Worm (Caenorhabditis elegans): ENCODE data around the gene flap-1.
A peak's percentile ranks its signal among the peaks of the same experiment; 100 is the strongest.

The flap-1 gene

DNA sequence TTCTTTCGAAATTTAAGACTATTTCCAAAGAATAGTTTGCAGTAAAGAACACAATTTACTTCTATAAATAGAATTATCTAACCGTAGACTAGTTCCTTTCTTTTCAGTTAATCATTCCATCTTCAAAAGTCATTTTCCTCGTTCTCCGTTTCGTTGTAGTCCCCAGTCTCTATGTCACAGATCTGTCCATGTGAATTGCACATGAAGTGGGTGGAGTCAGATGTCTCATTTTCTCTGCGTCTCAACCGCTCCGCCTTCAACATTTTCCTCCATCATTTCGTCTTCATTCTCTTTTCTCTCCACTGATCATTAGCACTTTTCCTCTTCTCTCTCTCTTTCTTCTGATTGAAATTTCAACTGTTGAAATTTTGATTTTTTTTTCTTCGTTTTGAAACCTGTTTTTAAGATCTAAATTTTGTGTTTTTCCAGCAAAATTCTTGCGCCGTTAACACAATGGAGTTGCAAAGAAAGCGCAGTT, 31.0 kb downstream of the flap-1 start, which contains the start of gene T07E3.4 (continued):
- TF ChIP-seq tra-1 (GFP tag; IDR thresholded peaks at IDR 0.05) (peak; percentile 32; the same call in 1 of the 2 replicates), F26F4.8 (GFP tag; conservative IDR thresholded peaks at IDR 0.05) (no peak), pqm-1 (tag; optimal IDR thresholded peaks at IDR 0.05) (no peak), nhr-28 (tag; optimal IDR thresholded peaks at IDR 0.05) (peak; percentile 84), nhr-11 (tag; optimal IDR thresholded peaks at IDR 0.05) (peak; percentile 84), mes-2 (tag; optimal IDR thresholded peaks at IDR 0.05; ENCODE audit: poor library complexity, severe bottlenecking) (peak; percentile 66), unc-130 (GFP tag; optimal IDR thresholded peaks at IDR 0.05) (no peak), Y5F2A.4 (GFP tag; optimal IDR thresholded peaks at IDR 0.05) (no peak), mep-1 (tag; optimal IDR thresholded peaks at IDR 0.05) (peak; percentile 69), spr-1 (tag; optimal IDR thresholded peaks at IDR 0.05) (peak; percentile 22)

- TF ChIP-seq aha-1 (tag) (peak; percentile 55), F10B5.3 (tag; optimal IDR thresholded peaks at IDR 0.05) (no peak), daf-16 (GFP tag; optimal IDR thresholded peaks at IDR 0.05) (no peak), daf-16 (tag; optimal IDR thresholded peaks at IDR 0.05) (peak; percentile 93), Y5F2A.4 (GFP tag; optimal IDR thresholded peaks at IDR 0.05) (no peak)
Observed at ce11 chrIII:6895677-6896076, 32.9 kb downstream of the flap-1 start.

DNA sequence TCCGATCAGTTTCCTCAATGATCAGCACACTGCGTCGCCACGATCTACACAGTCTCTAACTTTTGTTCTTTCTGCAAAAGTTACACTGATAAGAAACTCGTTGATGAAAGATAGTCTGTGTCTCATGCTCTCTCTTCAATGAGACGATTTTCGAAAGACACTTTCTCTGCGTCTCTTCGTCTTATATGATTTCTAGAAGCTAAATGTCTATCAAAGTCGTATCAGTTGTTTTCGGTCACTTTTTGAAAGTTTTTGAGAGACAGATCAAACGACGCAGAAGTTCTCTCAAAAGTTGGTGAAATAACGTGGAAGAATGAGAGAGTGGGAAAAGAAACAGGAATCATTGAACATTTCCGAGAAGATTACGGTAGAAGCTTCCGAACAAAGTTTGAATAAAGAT, 33.5 kb downstream of the flap-1 start:
- TF ChIP-seq T26A8.4 (GFP tag; IDR thresholded peaks at IDR 0.05) (peak; percentile 66), nhr-6 (tag; optimal IDR thresholded peaks at IDR 0.05) (no peak), lsy-2 (tag; optimal IDR thresholded peaks at IDR 0.05) (peak; percentile 43 to 84), mxl-3 (GFP tag; optimal IDR thresholded peaks at IDR 0.05) (peak; percentile 40), mdl-1 (tag; optimal IDR thresholded peaks at IDR 0.05) (peak in 1 of 2 experiments; percentile 75), nhr-42 (GFP tag; IDR thresholded peaks at IDR 0.05) (no peak), zfp-3 (GFP tag; conservative IDR thresholded peaks at IDR 0.05) (0 out of 2 replicates have a peak, but pooled peaks have one; percentile 51), daf-19 (GFP tag; conservative IDR thresholded peaks at IDR 0.05) (no peak), nhr-76 (tag; optimal IDR thresholded peaks at IDR 0.05) (peak; percentile 17), ceh-20 (GFP tag; IDR thresholded peaks at IDR 0.05) (0 out of 2 replicates have a peak, but pooled peaks have one; percentile 47), lim-7 (GFP tag; IDR thresholded peaks at IDR 0.05) (0 out of 2 replicates have a peak, but pooled peaks have one; percentile 24), gei-8 (GFP tag; optimal IDR thresholded peaks at IDR 0.05) (peak; percentile 71), nhr-28 (tag; optimal IDR thresholded peaks at IDR 0.05) (peak; percentile 89), hlh-11 (tag; optimal IDR thresholded peaks at IDR 0.05) (peak; percentile 95), egl-43 (GFP tag; IDR thresholded peaks at IDR 0.05) (no peak), nhr-10 (tag; optimal IDR thresholded peaks at IDR 0.05) (peak; percentile 74), mep-1 (tag; optimal IDR thresholded peaks at IDR 0.05) (peak; percentile 65), nhr-48 (tag; optimal IDR thresholded peaks at IDR 0.05) (peak; percentile 83), Y48G9A.11 (GFP tag; IDR thresholded peaks at IDR 0.05) (no peak), ama-1 (optimal IDR thresholded peaks at IDR 0.05) (peak; percentile 27), unc-62 (GFP tag; optimal IDR thresholded peaks at IDR 0.05 in 1 of 2) (peak in 1 of 2 experiments; percentile 99), unc-62 (tag; optimal IDR thresholded peaks at IDR 0.05) (no peak), hif-1 (tag; optimal IDR thresholded peaks at IDR 0.05) (peak in 1 of 2 experiments; percentile 0), php-3 (GFP tag; IDR thresholded peaks at IDR 0.05) (peak; percentile 50; the same call in 1 of the 2 replicates), nhr-237 (tag; optimal IDR thresholded peaks at IDR 0.05) (no peak), nhr-102 (tag; optimal IDR thresholded peaks at IDR 0.05) (peak; percentile 63), aly-2 (tag; optimal IDR thresholded peaks at IDR 0.05) (peak; percentile 24), mxl-2 (GFP tag; conservative IDR thresholded peaks at IDR 0.05) (peak; percentile 82), dpl-1 (GFP tag; optimal IDR thresholded peaks at IDR 0.05) (peak; percentile 14), ceh-62 (tag; optimal IDR thresholded peaks at IDR 0.05) (no peak), tra-1 (GFP tag; IDR thresholded peaks at IDR 0.05) (peak; percentile 69; the same call in 1 of the 2 replicates), dve-1 (tag; optimal IDR thresholded peaks at IDR 0.05; ENCODE audit: insufficient read depth) (peak; percentile 94), lin-29 (GFP tag; IDR thresholded peaks at IDR 0.05) (no peak), D1046.2 (GFP tag; IDR thresholded peaks at IDR 0.05) (no peak), arid-1 (GFP tag; conservative IDR thresholded peaks at IDR 0.05) (0 out of 2 replicates have a peak, but pooled peaks have one; percentile 44), cey-2 (tag; optimal IDR thresholded peaks at IDR 0.05; ENCODE audit: borderline replicate concordance, insufficient read depth) (peak; percentile 61), skn-1 (tag; optimal IDR thresholded peaks at IDR 0.05) (no peak)
